Fruit fly (Drosophila melanogaster) whole organism, adult: Measurements from ENCODE around the gene Tsp3A.

Source experiments
- CG11617 ChIP-seq: fragments of 200-800 bp; sonication (Bioruptor generic); optimal IDR thresholded peaks from 2 replicates; lab custom pipeline; 2017; ENCODE audit warnings: mild to moderate bottlenecking, missing biosample characterization, missing genetic modification reagents, missing genetic modification characterization
- CG12768 ChIP-seq: fragments of 200-800 bp; sonication (Bioruptor generic); optimal IDR thresholded peaks from 2 replicates; lab custom pipeline; 2017; ENCODE audit warnings: missing biosample characterization, missing genetic modification characterization, mild to moderate bottlenecking, moderate library complexity, missing genetic modification reagents
- CG14711 ChIP-seq: fragments of 200-800 bp; sonication (Bioruptor generic); optimal IDR thresholded peaks from 2 replicates; lab custom pipeline; 2018; ENCODE audit warnings: missing biosample characterization, mild to moderate bottlenecking, missing genetic modification characterization, moderate library complexity
- CG1620 ChIP-seq: fragments of 200-800 bp; sonication (Bioruptor generic); optimal IDR thresholded peaks from 2 replicates; lab custom pipeline; 2016; ENCODE audit warnings: missing biosample characterization, missing genetic modification characterization
- CG33017 ChIP-seq: fragments of 200-800 bp; sonication (Bioruptor generic); optimal IDR thresholded peaks from 2 replicates; lab custom pipeline; 2018; ENCODE audit warnings: missing biosample characterization, mild to moderate bottlenecking, missing genetic modification characterization, moderate library complexity
- CG5204 ChIP-seq: fragments of 200-800 bp; sonication (Bioruptor generic); optimal IDR thresholded peaks from 2 replicates; lab custom pipeline; 2016; ENCODE audit warnings: missing biosample characterization, missing genetic modification characterization
- CG7045 ChIP-seq: fragments of 200-800 bp; sonication (Bioruptor generic); optimal IDR thresholded peaks from 2 replicates; lab custom pipeline; 2017; ENCODE audit warnings: missing biosample characterization, mild to moderate bottlenecking, missing genetic modification characterization
- CG7101 ChIP-seq: fragments of 200-800 bp; sonication (Bioruptor generic); optimal IDR thresholded peaks from 2 replicates; lab custom pipeline; 2018; ENCODE audit warnings: missing biosample characterization, mild to moderate bottlenecking, missing genetic modification characterization, moderate library complexity
- Clk ChIP-seq: fragments of 200-800 bp; sonication (Bioruptor generic); optimal IDR thresholded peaks from 2 replicates; lab custom pipeline; 2017; ENCODE audit warnings: missing biosample characterization, missing genetic modification characterization
- Crg-1 ChIP-seq: fragments of 200-800 bp; sonication (Bioruptor generic); optimal IDR thresholded peaks from 2 replicates; lab custom pipeline; 2016; ENCODE audit warnings: missing biosample characterization, missing genetic modification characterization
- Hr96 ChIP-seq: fragments of 200-800 bp; sonication (Bioruptor generic); optimal IDR thresholded peaks from 2 replicates; lab custom pipeline; 2016; ENCODE audit warnings: missing biosample characterization, missing genetic modification characterization
- Mnt ChIP-seq: fragments of 200-800 bp; sonication (Bioruptor generic); optimal IDR thresholded peaks from 2 replicates; lab custom pipeline; 2016; ENCODE audit warnings: missing biosample characterization, mild to moderate bottlenecking, missing genetic modification characterization
- bab1 ChIP-seq: fragments of 200-800 bp; sonication (Bioruptor generic); optimal IDR thresholded peaks from 3 replicates; lab custom pipeline; 2019; ENCODE audit warnings: missing biosample characterization, mild to moderate bottlenecking, missing genetic modification characterization, moderate library complexity
- cic ChIP-seq: fragments of 200-800 bp; sonication (Bioruptor generic); optimal IDR thresholded peaks from 2 replicates; lab custom pipeline; 2017; ENCODE audit warnings: missing biosample characterization, mild to moderate bottlenecking, missing genetic modification characterization, moderate library complexity
- cnc ChIP-seq, 2 experiments: fragments of >200 bp; optimal IDR thresholded peaks; 2 replicates each; lab custom pipeline; 2017
- kay ChIP-seq: fragments of 200-800 bp; sonication (Bioruptor generic); peaks from one replicate; lab custom pipeline; 2016; ENCODE audit warnings: missing biosample characterization, missing genetic modification characterization, borderline replicate concordance
- ovo ChIP-seq: fragments of 200-800 bp; sonication (Bioruptor generic); optimal IDR thresholded peaks from 2 replicates; lab custom pipeline; 2016; ENCODE audit warnings: missing biosample characterization, missing genetic modification characterization
- pad ChIP-seq: fragments of 200-800 bp; sonication (Bioruptor generic); optimal IDR thresholded peaks from 3 replicates; lab custom pipeline; 2017; ENCODE audit warnings: missing biosample characterization, missing genetic modification characterization, mild to moderate bottlenecking, moderate library complexity, missing genetic modification reagents
- tj ChIP-seq: fragments of 200-800 bp; sonication (Bioruptor generic); optimal IDR thresholded peaks from 3 replicates; lab custom pipeline; 2017; ENCODE audit warnings: missing biosample characterization, mild to moderate bottlenecking, missing genetic modification characterization, moderate library complexity
- toe ChIP-seq: fragments of 200-800 bp; sonication (Bioruptor generic); optimal IDR thresholded peaks from 2 replicates; lab custom pipeline; 2016; ENCODE audit warnings: missing biosample characterization, missing genetic modification characterization

The Tsp3A gene

DNA sequence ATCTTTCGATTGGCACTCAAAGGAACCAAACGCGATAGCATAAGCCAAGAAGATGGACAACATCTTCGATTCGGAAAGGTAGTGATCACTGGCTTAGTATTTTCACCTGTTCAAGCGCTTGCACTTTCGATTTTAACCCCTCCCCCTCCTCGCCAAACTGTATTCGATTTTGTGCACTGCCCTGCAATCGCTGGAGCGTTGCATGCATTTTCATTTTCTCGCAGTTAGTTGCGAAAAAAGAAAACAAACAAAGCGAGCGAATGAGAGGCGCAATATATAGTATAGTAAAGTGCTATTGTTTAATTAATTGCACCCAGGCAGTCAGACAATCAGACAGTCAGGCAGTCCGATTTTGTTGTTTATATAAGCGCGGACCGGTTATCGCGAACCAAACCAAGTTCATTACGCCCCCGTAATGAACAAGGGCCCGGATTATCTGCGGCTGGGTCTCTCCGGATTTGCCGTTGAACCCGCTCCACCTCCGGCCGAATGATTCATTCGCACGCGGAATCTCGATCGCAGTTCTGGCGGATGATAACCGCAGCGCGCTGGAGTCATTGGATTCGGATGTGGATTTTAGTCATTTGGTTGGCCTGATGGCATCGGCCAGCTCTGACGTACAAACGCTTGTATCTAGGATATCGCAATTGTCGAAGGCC is 26.3 kb downstream of the Tsp3A start:
- TF ChIP-seq kay, result peak; percentile 86
- no peak for TF ChIP-seq Clk (GFP tag; lab: Kevin White, UChicago)

DNA sequence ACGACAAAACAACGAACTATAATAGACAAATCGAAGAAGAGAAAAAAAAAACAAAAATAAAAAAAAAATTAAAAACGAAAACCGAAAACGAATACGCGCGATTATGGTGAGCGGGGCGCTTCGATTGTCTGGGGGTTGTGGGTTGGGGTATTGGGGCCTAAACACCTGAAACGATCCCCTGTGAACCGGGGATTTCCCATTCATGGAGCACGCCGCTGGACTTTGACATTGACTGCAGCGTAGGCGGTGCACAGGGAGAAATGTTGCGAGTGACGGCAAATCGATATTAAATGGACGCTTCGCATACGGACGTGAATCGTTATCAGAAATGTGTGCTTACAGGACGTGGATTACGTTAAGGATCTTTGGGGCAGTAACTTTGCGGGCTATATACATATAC is 27.3 kb downstream of the Tsp3A start:
- TF ChIP-seq Clk (GFP tag; lab: Kevin White, UChicago), result no peak
- no peak for TF ChIP-seq Crg-1 (GFP tag; lab: Kevin White, UChicago)
- no peak for TF ChIP-seq Mnt (GFP tag; lab: Kevin White, UChicago)
- TF ChIP-seq Hr96 (GFP tag; lab: Kevin White, UChicago), result no peak
- no peak for TF ChIP-seq CG5204 (GFP tag; lab: Kevin White, UChicago)
- no peak for TF ChIP-seq CG14711 (tag; lab: Kevin White, UChicago)
- no peak for TF ChIP-seq toe (GFP tag; lab: Kevin White, UChicago)
- no peak for TF ChIP-seq ovo (GFP tag; lab: Kevin White, UChicago)
- no peak for TF ChIP-seq CG1620 (GFP tag; lab: Kevin White, UChicago)
- TF ChIP-seq pad, result no peak
- TF ChIP-seq bab1 (GFP tag; lab: Kevin White, UChicago), result no peak
- TF ChIP-seq cic (GFP tag; lab: Kevin White, UChicago), result no peak
- TF ChIP-seq CG7045 (GFP tag; lab: Kevin White, UChicago), result no peak
- no peak for TF ChIP-seq tj
- TF ChIP-seq CG7101, result no peak
- TF ChIP-seq CG33017 (tag; lab: Kevin White, UChicago), result no peak
- no peak for TF ChIP-seq cnc (optimal IDR thresholded peaks at IDR 0.05; lab: Kevin White, UChicago)
- TF ChIP-seq CG12768 (GFP tag; lab: Kevin White, UChicago), result no peak
- no peak for TF ChIP-seq CG11617 (GFP tag; lab: Kevin White, UChicago)

DNA sequence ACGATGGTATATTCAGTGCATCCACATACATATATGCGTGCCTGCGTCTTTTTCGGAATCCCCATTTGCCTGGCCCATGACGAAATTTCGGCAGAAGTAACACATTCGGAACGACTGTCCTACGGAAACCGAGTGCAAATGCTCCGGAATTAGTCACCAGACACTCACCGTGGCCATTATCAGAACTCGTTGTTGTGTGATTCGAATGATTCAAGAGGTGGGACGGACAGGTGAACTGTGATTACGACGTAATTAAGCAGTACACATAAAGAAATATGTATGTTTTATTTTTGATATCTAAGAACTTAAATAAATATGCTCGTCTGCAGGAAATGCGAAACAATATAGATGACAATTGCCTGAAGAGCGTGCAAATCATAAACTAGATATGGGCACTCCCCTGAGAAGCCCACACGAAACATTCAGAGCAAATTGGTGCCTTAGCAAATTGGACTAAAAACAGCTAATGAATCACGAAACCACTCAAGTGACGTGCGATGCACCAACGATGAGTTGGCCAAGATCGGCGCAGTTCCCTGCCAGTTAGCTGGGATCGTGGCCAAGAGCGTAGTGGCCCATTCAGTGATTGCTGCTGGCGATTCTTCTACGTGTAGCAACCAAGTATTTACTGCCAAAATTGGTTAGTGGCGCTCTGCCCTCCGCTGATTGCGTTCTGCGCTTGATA is 28.1 kb downstream of the Tsp3A start:
- no peak for TF ChIP-seq Crg-1 (GFP tag; lab: Kevin White, UChicago)
- no peak for TF ChIP-seq Clk (GFP tag; lab: Kevin White, UChicago)
- peak; percentile 16 for TF ChIP-seq toe (GFP tag; lab: Kevin White, UChicago)
- peak; percentile 52 for TF ChIP-seq cic (GFP tag; lab: Kevin White, UChicago)
- TF ChIP-seq CG14711 (tag; lab: Kevin White, UChicago), result no peak
- TF ChIP-seq bab1 (GFP tag; lab: Kevin White, UChicago), result no peak
- TF ChIP-seq CG11617 (GFP tag; lab: Kevin White, UChicago), result peak; percentile 69
- TF ChIP-seq Hr96 (GFP tag; lab: Kevin White, UChicago), result peak; percentile 61
- peak; percentile 45 for TF ChIP-seq CG5204 (GFP tag; lab: Kevin White, UChicago)
- no peak for TF ChIP-seq ovo (GFP tag; lab: Kevin White, UChicago)
- TF ChIP-seq CG12768 (GFP tag; lab: Kevin White, UChicago), result no peak
- no peak for TF ChIP-seq Mnt (GFP tag; lab: Kevin White, UChicago)
- TF ChIP-seq tj, result peak; percentile 9
- TF ChIP-seq pad, result peak; percentile 37
- peak; percentile 88 for TF ChIP-seq kay
- no peak for TF ChIP-seq CG1620 (GFP tag; lab: Kevin White, UChicago)
- TF ChIP-seq CG7101, result peak; percentile 42

DNA sequence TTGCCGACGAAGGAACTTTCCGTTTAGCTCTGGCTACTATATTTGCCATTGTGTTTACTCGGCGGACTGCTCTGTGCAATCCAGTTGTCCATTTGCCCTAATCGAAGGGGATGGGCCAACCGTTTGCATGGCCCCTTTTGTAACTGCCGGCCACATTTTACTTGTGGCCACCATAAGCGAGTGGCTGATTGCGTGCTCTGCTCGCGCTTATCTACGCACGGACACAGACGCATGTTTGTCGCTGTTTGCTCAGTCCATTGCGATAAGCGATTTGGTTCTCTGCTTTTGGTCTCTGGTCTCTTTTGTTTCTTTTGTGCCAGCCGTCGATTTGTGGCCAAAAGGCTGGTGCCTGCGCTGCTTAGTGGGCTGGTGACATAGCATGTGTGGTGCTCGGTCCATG is 28.9 kb downstream of the Tsp3A start:
- TF ChIP-seq bab1 (GFP tag; lab: Kevin White, UChicago), result no peak
- TF ChIP-seq Hr96 (GFP tag; lab: Kevin White, UChicago), result no peak
- TF ChIP-seq pad, result no peak
- no peak for TF ChIP-seq CG11617 (GFP tag; lab: Kevin White, UChicago)

DNA sequence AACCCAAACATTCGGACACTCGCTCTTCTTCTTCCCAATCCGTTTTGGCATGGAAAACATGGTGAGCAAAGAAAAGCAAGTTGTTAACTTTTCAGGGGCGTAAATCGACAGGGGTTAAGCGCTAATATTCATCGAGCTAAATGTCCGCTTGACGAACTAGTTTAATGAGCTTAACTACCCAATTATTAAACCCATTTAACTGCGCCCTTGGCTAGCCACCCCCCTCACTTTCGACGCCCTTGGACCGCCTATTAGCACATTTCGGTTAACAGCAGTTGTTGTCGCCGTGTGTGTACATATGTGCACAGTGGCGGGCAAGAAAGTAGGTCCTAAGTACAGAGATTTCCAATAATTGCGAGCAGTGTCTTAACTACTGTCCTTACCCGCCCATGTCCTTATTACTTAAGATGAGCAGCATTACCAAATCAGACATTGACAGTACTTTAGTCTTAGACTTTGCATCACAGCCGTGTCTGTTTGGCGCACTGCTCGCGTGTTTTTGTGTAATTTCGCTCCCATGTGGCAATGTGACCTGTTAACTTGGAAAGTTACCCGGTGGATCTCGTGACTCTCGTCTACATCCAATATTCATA is 30.0 kb downstream of the Tsp3A start:
- TF ChIP-seq CG5204 (GFP tag; lab: Kevin White, UChicago) (peak; percentile 24), pad (peak; percentile 65), CG1620 (GFP tag; lab: Kevin White, UChicago) (peak; percentile 60), kay (no peak), CG7101 (peak; percentile 92), Mnt (GFP tag; lab: Kevin White, UChicago) (peak; percentile 54), bab1 (GFP tag; lab: Kevin White, UChicago) (peak; percentile 93), Crg-1 (GFP tag; lab: Kevin White, UChicago) (peak; percentile 75), CG7045 (GFP tag; lab: Kevin White, UChicago) (peak; percentile 70), Hr96 (GFP tag; lab: Kevin White, UChicago) (peak; percentile 69), cnc (optimal IDR thresholded peaks at IDR 0.05; lab: Kevin White, UChicago) (no peak), CG12768 (GFP tag; lab: Kevin White, UChicago) (peak; percentile 84), toe (GFP tag; lab: Kevin White, UChicago) (no peak), cic (GFP tag; lab: Kevin White, UChicago) (peak; percentile 35), CG33017 (tag; lab: Kevin White, UChicago) (peak; percentile 88), Clk (GFP tag; lab: Kevin White, UChicago) (peak; percentile 50), CG11617 (GFP tag; lab: Kevin White, UChicago) (peak; percentile 54), tj (peak; percentile 31), ovo (GFP tag; lab: Kevin White, UChicago) (no peak), CG14711 (tag; lab: Kevin White, UChicago) (peak; percentile 85)
